Worm (Caenorhabditis elegans) whole organism, L4/young adult: Measurements from ENCODE around the gene tbc-6.

Experiments used
- W03F9.2 ChIP-seq: fragments of 150-350 bp; optimal IDR thresholded peaks from 2 replicates; lab custom pipeline; 2014; ENCODE audit warnings: missing biosample characterization, missing genetic modification characterization
- dao-5 ChIP-seq: sonication (generic microtip); optimal IDR thresholded peaks from 2 replicates; lab custom pipeline; 2016; ENCODE audit warnings: missing genotype, missing genetic modification characterization, moderate library complexity, missing compliant biosample characterization
- him-1 ChIP-seq: sonication (generic microtip); optimal IDR thresholded peaks from 2 replicates; lab custom pipeline; 2016; ENCODE audit warnings: missing genotype, missing genetic modification reagents, missing genetic modification characterization, missing compliant biosample characterization

DNA sequence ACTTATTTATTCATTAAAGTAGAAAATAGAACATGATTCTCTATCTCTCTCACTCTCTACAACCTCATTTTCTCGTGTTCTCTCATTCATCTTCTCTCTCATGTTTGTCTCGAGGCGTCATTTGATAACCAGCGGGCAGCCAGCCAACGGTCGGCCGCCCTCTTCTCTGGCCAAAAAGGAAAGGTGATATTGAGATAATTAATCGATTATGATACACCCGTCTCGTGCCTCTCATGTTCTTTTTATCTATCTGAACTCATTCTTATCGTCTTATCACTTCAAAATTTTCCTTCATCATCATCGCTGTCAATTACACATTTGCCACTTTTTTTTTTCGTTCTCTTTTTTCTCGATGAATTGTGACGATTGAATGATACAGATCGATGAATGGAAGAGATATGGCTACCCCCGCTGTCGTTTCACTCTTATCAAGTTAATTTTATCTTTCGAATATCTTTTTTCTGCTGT, 5.2 kb upstream of the tbc-6 start:
- TF ChIP-seq dao-5, result no peak
- no peak for TF ChIP-seq him-1 (tag; lab: Kevin White, UChicago)
- no peak for TF ChIP-seq W03F9.2 (tag; lab: Kevin White, UChicago)
